Worm (Caenorhabditis elegans): ENCODE data around the gene fbxa-165.
"Not testable (repeated sequence)": the region's sequence is repeated elsewhere in the genome, so short reads cannot be mapped to it uniquely, and the experiment has no call there.

The fbxa-165 gene

ce11 chrII:1627783-1628182 is 11.5 kb upstream of the fbxa-165 start, which contains the start of gene C08E3.15:
C08E3.15 (minus strand) TSS chrII:1627883.
- TF ChIP-seq Y79H2A.3 (GFP tag; conservative IDR thresholded peaks at IDR 0.05); pha-4 (tag; optimal IDR thresholded peaks at IDR 0.05); ccch-3 (GFP tag; optimal IDR thresholded peaks at IDR 0.05): not testable (repeated sequence)

- TF ChIP-seq attf-3 (GFP tag; conservative IDR thresholded peaks at IDR 0.05) (no peak), K11D2.4 (GFP tag; IDR thresholded peaks at IDR 0.05) (no peak), hrde-1 (tag; optimal IDR thresholded peaks at IDR 0.05; ENCODE audit: borderline replicate concordance) (no peak), ztf-25 (GFP tag; IDR thresholded peaks at IDR 0.05) (no peak), C17E4.6 (GFP tag; IDR thresholded peaks at IDR 0.05) (no peak), chd-7 (tag; optimal IDR thresholded peaks at IDR 0.05) (no peak), unc-130 (GFP tag; optimal IDR thresholded peaks at IDR 0.05) (no peak), ztf-26 (tag; optimal IDR thresholded peaks at IDR 0.05) (no peak), egl-44 (GFP tag; IDR thresholded peaks at IDR 0.05) (no peak), him-1 (tag; optimal IDR thresholded peaks at IDR 0.05) (no peak), pha-4 (tag; optimal IDR thresholded peaks at IDR 0.05) (no peak), lin-40 (tag; optimal IDR thresholded peaks at IDR 0.05) (no peak), hsf-1 (GFP tag; IDR thresholded peaks at IDR 0.05) (no peak)
Observed at ce11 chrII:1625666-1626065, 9.4 kb upstream of the fbxa-165 start, which contains the start of gene C08E3.14. C08E3.14 (plus strand) TSS chrII:1625966.

ce11 chrII:1624572-1624971 is 8.3 kb upstream of the fbxa-165 start, which contains the start of gene fbxa-160:
fbxa-160 (minus strand) TSS chrII:1624672.
- TF ChIP-seq F33H1.4 (GFP tag; IDR thresholded peaks at IDR 0.05) = no peak
- TF ChIP-seq F57A8.1 (GFP tag; optimal IDR thresholded peaks at IDR 0.05) = no peak
- no peak for TF ChIP-seq cebp-1 (GFP tag; IDR thresholded peaks at IDR 0.05)
- TF ChIP-seq cebp-1 (tag; optimal IDR thresholded peaks at IDR 0.05) = no peak
- no peak for TF ChIP-seq F23B12.7 (tag; optimal IDR thresholded peaks at IDR 0.05; ENCODE audit: insufficient read depth)
- no peak for TF ChIP-seq hlh-26 (GFP tag; conservative IDR thresholded peaks at IDR 0.05)
- no peak for TF ChIP-seq mxl-1 (tag; optimal IDR thresholded peaks at IDR 0.05)
- no peak for TF ChIP-seq chd-7 (tag; optimal IDR thresholded peaks at IDR 0.05)
- TF ChIP-seq die-1 (tag; optimal IDR thresholded peaks at IDR 0.05) = no peak
- no peak for TF ChIP-seq mcd-1 (GFP tag; IDR thresholded peaks at IDR 0.05)
- TF ChIP-seq lin-54 (GFP tag; optimal IDR thresholded peaks at IDR 0.05) = no peak
- TF ChIP-seq hmg-20 (GFP tag; IDR thresholded peaks at IDR 0.05) = no peak
- no peak for TF ChIP-seq ceh-58 (GFP tag; IDR thresholded peaks at IDR 0.05)
- no peak for TF ChIP-seq K12H6.12 (tag; optimal IDR thresholded peaks at IDR 0.05)
- no peak for TF ChIP-seq ets-4 (GFP tag; optimal IDR thresholded peaks at IDR 0.05)
- no peak for TF ChIP-seq rpc-1 (optimal IDR thresholded peaks at IDR 0.05)
- TF ChIP-seq rpc-1 (tag; optimal IDR thresholded peaks at IDR 0.05) = no peak
- TF ChIP-seq K11D2.4 (GFP tag; IDR thresholded peaks at IDR 0.05) = no peak
- TF ChIP-seq attf-3 (GFP tag; conservative IDR thresholded peaks at IDR 0.05) = no peak
- no peak for TF ChIP-seq atf-7 (tag; optimal IDR thresholded peaks at IDR 0.05)
- no peak for TF ChIP-seq ceh-40 (GFP tag; IDR thresholded peaks at IDR 0.05)
- no peak for TF ChIP-seq xnd-1 (tag; optimal IDR thresholded peaks at IDR 0.05)

ce11 chrII:1621795-1622194 is 5.5 kb upstream of the fbxa-165 start:
- TF ChIP-seq madf-6 (GFP tag; IDR thresholded peaks at IDR 0.05) (no peak), lin-26 (GFP tag; IDR thresholded peaks at IDR 0.05) (no peak), aptf-2 (GFP tag; conservative IDR thresholded peaks at IDR 0.05) (no peak), ceh-100 (GFP tag; IDR thresholded peaks at IDR 0.05) (no peak), nhr-80 (tag; optimal IDR thresholded peaks at IDR 0.05) (peak; percentile 5), bed-2 (GFP tag; IDR thresholded peaks at IDR 0.05) (no peak), madf-3 (GFP tag; IDR thresholded peaks at IDR 0.05) (no peak), Y53G8AR.9 (GFP tag; conservative IDR thresholded peaks at IDR 0.05) (no peak)

Measured in whole organism, young adult.